Fruit fly (Drosophila melanogaster) whole organism, embryonic: Measurements from ENCODE around the gene Gr61a.

Experiments
- ATbp ChIP-seq: fragments of 200-800 bp; sonication (Bioruptor generic); optimal IDR thresholded peaks from 2 replicates; lab custom pipeline; 2017; ENCODE audit warnings: missing biosample characterization, mild to moderate bottlenecking, missing genetic modification characterization, missing genetic modification reagents
- Aef1 ChIP-seq: fragments of 200-800 bp; sonication (Bioruptor generic); IDR thresholded peaks from 3 replicates; pipeline ENCODE4 v1.3.6; 2022; ENCODE audit warnings: missing biosample characterization, missing genetic modification characterization
- Atf-2 ChIP-seq: fragments of 200-800 bp; sonication (Bioruptor generic); optimal IDR thresholded peaks from 2 replicates; lab custom pipeline; 2016; ENCODE audit warnings: missing biosample characterization, missing genetic modification characterization
- Bdp1 ChIP-seq: fragments of 200-800 bp; sonication (Bioruptor generic); optimal IDR thresholded peaks from 3 replicates; lab custom pipeline; 2016; ENCODE audit warnings: missing biosample characterization, missing genetic modification characterization
- CG10462 ChIP-seq: fragments of 200-800 bp; sonication (Bioruptor generic); optimal IDR thresholded peaks from 2 replicates; lab custom pipeline; 2016; ENCODE audit warnings: missing biosample characterization, missing genetic modification characterization
- CG11456 ChIP-seq: fragments of 200-800 bp; sonication (Bioruptor generic); IDR thresholded peaks from 3 replicates; pipeline ENCODE4 v1.3.6; 2022; ENCODE audit warnings: missing biosample characterization, missing genetic modification characterization
- CG11723 ChIP-seq: fragments of 200-800 bp; sonication (Bioruptor generic); optimal IDR thresholded peaks from 2 replicates; lab custom pipeline; 2017; ENCODE audit warnings: missing biosample characterization, mild to moderate bottlenecking, missing genetic modification characterization
- CG14014 ChIP-seq: fragments of 200-800 bp; sonication (Bioruptor generic); IDR thresholded peaks from 2 replicates; pipeline ENCODE4 v1.3.6; 2022; ENCODE audit warnings: missing biosample characterization, missing genetic modification characterization
- CG14667 ChIP-seq: fragments of 200-800 bp; sonication (Bioruptor generic); IDR thresholded peaks from 2 replicates; pipeline ENCODE4 v1.3.6; 2022; ENCODE audit warnings: missing biosample characterization, missing genetic modification characterization
- CG15479 ChIP-seq: fragments of 200-800 bp; sonication (Bioruptor generic); optimal IDR thresholded peaks from 3 replicates; lab custom pipeline; 2019; ENCODE audit warnings: missing biosample characterization, mild to moderate bottlenecking, missing genetic modification characterization, moderate library complexity
- CG1602 ChIP-seq: fragments of 200-800 bp; sonication (Bioruptor generic); optimal IDR thresholded peaks from 3 replicates; lab custom pipeline; 2016; ENCODE audit warnings: missing biosample characterization, missing genetic modification characterization
- CG2129 ChIP-seq: fragments of 200-800 bp; sonication (Bioruptor generic); IDR thresholded peaks from 2 replicates; pipeline ENCODE4 v1.3.6; 2022; ENCODE audit warnings: missing biosample characterization, missing genetic modification characterization; ENCODE audit not compliant: partially characterized antibody
- CG30403 ChIP-seq: fragments of 200-800 bp; sonication (Bioruptor generic); optimal IDR thresholded peaks from 3 replicates; lab custom pipeline; 2016; ENCODE audit warnings: missing biosample characterization, missing genetic modification characterization
- CG33213 ChIP-seq: fragments of 200-800 bp; sonication (Bioruptor generic); optimal IDR thresholded peaks from 3 replicates; lab custom pipeline; 2016; ENCODE audit warnings: missing biosample characterization, missing genetic modification characterization
- CG3838 ChIP-seq: fragments of 200-800 bp; sonication (Bioruptor generic); optimal IDR thresholded peaks from 3 replicates; lab custom pipeline; 2016; ENCODE audit warnings: missing biosample characterization, missing genetic modification characterization
- CG3847 ChIP-seq: fragments of 200-800 bp; sonication (Bioruptor generic); IDR thresholded peaks from 2 replicates; pipeline ENCODE4 v1.3.6; 2022; ENCODE audit warnings: missing biosample characterization, missing genetic modification characterization
- CG4424 ChIP-seq: fragments of 200-800 bp; sonication (Bioruptor generic); optimal IDR thresholded peaks from 3 replicates; lab custom pipeline; 2016; ENCODE audit warnings: missing biosample characterization, missing genetic modification characterization
- CG7357 ChIP-seq: fragments of 200-800 bp; sonication (Bioruptor generic); IDR thresholded peaks from 3 replicates; pipeline ENCODE4 v1.3.6; 2022; ENCODE audit warnings: missing biosample characterization, missing genetic modification characterization
- CG7786 ChIP-seq: fragments of 200-800 bp; sonication (Bioruptor generic); optimal IDR thresholded peaks from 2 replicates; lab custom pipeline; 2016; ENCODE audit warnings: missing biosample characterization, missing genetic modification characterization
- CG8359 ChIP-seq: fragments of 200-800 bp; sonication (Bioruptor generic); optimal IDR thresholded peaks from 2 replicates; lab custom pipeline; 2017; ENCODE audit warnings: missing biosample characterization, mild to moderate bottlenecking, missing genetic modification characterization, borderline replicate concordance
- Eip74EF ChIP-seq, 2 experiments: fragments of 200-800 bp in 1 of 2; fragments of >200 bp in 1 of 2; sonication (Bioruptor generic) in 1 of 2; optimal IDR thresholded peaks; 2 replicates each; lab custom pipeline; 2017 to 2019; ENCODE audit warnings: missing biosample characterization in 2 of 2, missing genetic modification characterization in 2 of 2, mild to moderate bottlenecking in 1 of 2, moderate library complexity in 1 of 2
- HHEX ChIP-seq: fragments of 200-800 bp; sonication (Bioruptor generic); optimal IDR thresholded peaks from 3 replicates; lab custom pipeline; 2017; ENCODE audit warnings: missing biosample characterization, mild to moderate bottlenecking, missing genetic modification characterization, missing genetic modification reagents
- Kr ChIP-seq: fragments of 200-800 bp; sonication (Bioruptor generic); optimal IDR thresholded peaks from 2 replicates; lab custom pipeline; 2017; ENCODE audit warnings: missing biosample characterization, mild to moderate bottlenecking, missing genetic modification characterization
- NC2α ChIP-seq: fragments of 200-800 bp; sonication (Bioruptor generic); optimal IDR thresholded peaks from 2 replicates; lab custom pipeline; 2016; ENCODE audit warnings: missing biosample characterization, missing genetic modification characterization
- NC2β ChIP-seq: fragments of 200-800 bp; sonication (Bioruptor generic); optimal IDR thresholded peaks from 2 replicates; lab custom pipeline; 2016; ENCODE audit warnings: missing biosample characterization, missing genetic modification characterization
- Sry-β ChIP-seq: fragments of 200-800 bp; sonication (Bioruptor generic); optimal IDR thresholded peaks from 2 replicates; lab custom pipeline; 2018; ENCODE audit warnings: missing biosample characterization, mild to moderate bottlenecking, missing genetic modification characterization, moderate library complexity
- Usf ChIP-seq: fragments of 200-800 bp; sonication (Bioruptor generic); optimal IDR thresholded peaks from 2 replicates; lab custom pipeline; 2017; ENCODE audit warnings: missing genotype, missing biosample characterization, missing genetic modification characterization
- YL-1 ChIP-seq: fragments of 200-800 bp; sonication (Bioruptor generic); optimal IDR thresholded peaks from 3 replicates; lab custom pipeline; 2017; ENCODE audit warnings: missing biosample characterization, mild to moderate bottlenecking, missing genetic modification characterization
- amos ChIP-seq: fragments of 200-800 bp; sonication (Bioruptor generic); IDR thresholded peaks from 2 replicates; pipeline ENCODE4 v1.3.6; 2022; ENCODE audit warnings: missing biosample characterization, missing genetic modification characterization; ENCODE audit not compliant: partially characterized antibody
- chinmo ChIP-seq: fragments of 200-800 bp; sonication (Bioruptor generic); IDR thresholded peaks from 4 replicates; pipeline ENCODE4 v1.3.6; 2022; ENCODE audit warnings: missing biosample characterization, missing genetic modification characterization; ENCODE audit not compliant: partially characterized antibody
- dpn ChIP-seq, 2 experiments: fragments of 200-800 bp; sonication (Bioruptor generic); optimal IDR thresholded peaks; 3 replicates each; lab custom pipeline; 2016; ENCODE audit warnings: missing biosample characterization in 2 of 2, missing genetic modification characterization in 2 of 2
- ems ChIP-seq: fragments of 200-800 bp; sonication (Bioruptor generic); optimal IDR thresholded peaks from 3 replicates; lab custom pipeline; 2016; ENCODE audit warnings: missing biosample characterization, missing genetic modification characterization
- fd3F ChIP-seq: fragments of 200-800 bp; sonication (Bioruptor generic); optimal IDR thresholded peaks from 2 replicates; lab custom pipeline; 2018; ENCODE audit warnings: missing biosample characterization, mild to moderate bottlenecking, missing genetic modification characterization, moderate library complexity
- fu2 ChIP-seq: fragments of 200-800 bp; sonication (Bioruptor generic); optimal IDR thresholded peaks from 2 replicates; lab custom pipeline; 2016; ENCODE audit warnings: missing biosample characterization, missing genetic modification characterization
- knrl ChIP-seq: fragments of 200-800 bp; sonication (Bioruptor generic); IDR thresholded peaks from 3 replicates; pipeline ENCODE4 v1.3.6; 2022; ENCODE audit warnings: missing biosample characterization, missing genetic modification characterization; ENCODE audit not compliant: partially characterized antibody
- nau ChIP-seq: fragments of 200-800 bp; sonication (Bioruptor generic); optimal IDR thresholded peaks from 3 replicates; lab custom pipeline; 2017; ENCODE audit warnings: missing biosample characterization, mild to moderate bottlenecking, missing genetic modification characterization, missing genetic modification reagents
- org-1 ChIP-seq: fragments of 200-800 bp; sonication (Bioruptor generic); optimal IDR thresholded peaks from 2 replicates; lab custom pipeline; 2017; ENCODE audit warnings: missing biosample characterization, missing genetic modification characterization
- p53 ChIP-seq: fragments of 200-800 bp; sonication (Bioruptor generic); optimal IDR thresholded peaks from 2 replicates; lab custom pipeline; 2016; ENCODE audit warnings: missing biosample characterization, missing genetic modification characterization
- pho ChIP-seq: fragments of 200-800 bp; sonication (Bioruptor generic); optimal IDR thresholded peaks from 2 replicates; lab custom pipeline; 2016; ENCODE audit warnings: missing biosample characterization, missing genetic modification characterization
- psq ChIP-seq: fragments of 200-800 bp; sonication (Bioruptor generic); optimal IDR thresholded peaks from 2 replicates; lab custom pipeline; 2017; ENCODE audit warnings: missing biosample characterization, missing genetic modification characterization
- ranshi ChIP-seq: fragments of 200-800 bp; sonication (Bioruptor generic); IDR thresholded peaks from 2 replicates; pipeline ENCODE4 v1.3.6; 2022; ENCODE audit warnings: missing biosample characterization, missing genetic modification characterization
- sisA ChIP-seq: fragments of 200-800 bp; sonication (Bioruptor generic); IDR thresholded peaks from 2 replicates; pipeline ENCODE4 v1.3.6; 2022; ENCODE audit warnings: missing biosample characterization, missing genetic modification characterization
- slou ChIP-seq: fragments of 200-800 bp; sonication (Bioruptor generic); optimal IDR thresholded peaks from 3 replicates; lab custom pipeline; 2016; ENCODE audit warnings: missing biosample characterization, missing genetic modification characterization
- sug ChIP-seq: fragments of 200-800 bp; optimal IDR thresholded peaks from 2 replicates; lab custom pipeline; 2019; ENCODE audit warnings: missing biosample characterization, mild to moderate bottlenecking, missing genetic modification characterization, moderate library complexity
- tgo ChIP-seq: fragments of 200-800 bp; sonication (Bioruptor generic); IDR thresholded peaks from 3 replicates; pipeline ENCODE4 v1.3.6; 2022; ENCODE audit warnings: missing biosample characterization, missing genetic modification characterization
- tna ChIP-seq: fragments of 200-800 bp; sonication (Bioruptor generic); IDR thresholded peaks from 2 replicates; pipeline ENCODE4 v1.3.6; 2022; ENCODE audit warnings: missing biosample characterization, missing genetic modification characterization; ENCODE audit not compliant: partially characterized antibody
- twi ChIP-seq: fragments of 200-800 bp; optimal IDR thresholded peaks from 2 replicates; lab custom pipeline; 2019; ENCODE audit warnings: missing biosample characterization, mild to moderate bottlenecking, missing genetic modification characterization, moderate library complexity
- z ChIP-seq: fragments of 200-800 bp; sonication (Bioruptor generic); IDR thresholded peaks from 3 replicates; pipeline ENCODE4 v1.3.6; 2022; ENCODE audit warnings: missing biosample characterization, missing genetic modification characterization
- zen2 ChIP-seq: fragments of 200-800 bp; sonication (Bioruptor generic); IDR thresholded peaks from 3 replicates; pipeline ENCODE4 v1.3.6; 2022; ENCODE audit warnings: missing biosample characterization, missing genetic modification characterization; ENCODE audit not compliant: partially characterized antibody
- zf30C ChIP-seq: fragments of 200-800 bp; sonication (Bioruptor generic); optimal IDR thresholded peaks from 3 replicates; lab custom pipeline; 2018; ENCODE audit warnings: missing biosample characterization, mild to moderate bottlenecking, missing genetic modification characterization

The Gr61a gene

dm6 chr3L:851061-851460 lies 9.8 kb downstream of the Gr61a start, which contains the start of gene Dci (continued):
- TF ChIP-seq zf30C (no peak), CG7357 (GFP tag; lab: Robert Waterston, UW) (peak; percentile 46; the same call in 1 of the 3 replicates), nau (GFP tag; lab: Kevin White, UChicago) (no peak), psq (peak; percentile 40), Sry-β (no peak), CG1602 (peak; percentile 71), CG14014 (GFP tag; lab: Robert Waterston, UW) (peak; percentile 84), fu2 (GFP tag; lab: Kevin White, UChicago) (peak; percentile 54), tna (peak; percentile 65; the same call in 1 of the 2 replicates), Atf-2 (peak; percentile 39), chinmo (GFP tag; lab: Robert Waterston, UW) (0 out of 4 replicates have a peak, but pooled peaks have one; percentile 49), zen2 (GFP tag; lab: Robert Waterston, UW) (peak; percentile 39; the same call in 1 of the 3 replicates), NC2β (peak; percentile 46), CG7786 (GFP tag; lab: Kevin White, UChicago) (peak; percentile 66), CG30403 (GFP tag; lab: Kevin White, UChicago) (peak; percentile 85), slou (GFP tag; lab: Kevin White, UChicago) (peak; percentile 57), CG3847 (GFP tag; lab: Robert Waterston, UW) (peak; percentile 88), fd3F (peak; percentile 22), Aef1 (GFP tag; lab: Robert Waterston, UW) (peak; percentile 87), tgo (GFP tag; lab: Robert Waterston, UW) (peak; percentile 70), NC2α (GFP tag; lab: Kevin White, UChicago) (no peak), CG10462 (GFP tag; lab: Kevin White, UChicago) (peak; percentile 39), pho (GFP tag; lab: Kevin White, UChicago) (peak; percentile 47), Bdp1 (GFP tag; lab: Kevin White, UChicago) (peak; percentile 55), CG33213 (GFP tag; lab: Kevin White, UChicago) (peak; percentile 55), ems (peak; percentile 60), CG11723 (peak; percentile 22), CG15479 (GFP tag; lab: Kevin White, UChicago) (no peak), YL-1 (GFP tag; lab: Kevin White, UChicago) (no peak), Eip74EF (GFP tag; optimal IDR thresholded peaks at IDR 0.05; lab: Kevin White, UChicago) (no peak), twi (tag; lab: Kevin White, UChicago) (no peak), sug (tag; lab: Kevin White, UChicago) (no peak), dpn (GFP tag; optimal IDR thresholded peaks at IDR 0.05; lab: Kevin White, UChicago) (peak; percentile 83 to 84), Usf (GFP tag; lab: Kevin White, UChicago) (peak; percentile 31), sisA (GFP tag; lab: Robert Waterston, UW) (peak; percentile 91), CG11456 (peak; percentile 79), HHEX (GFP tag; lab: Kevin White, UChicago) (no peak), ATbp (GFP tag; lab: Kevin White, UChicago) (peak; percentile 33), knrl (GFP tag; lab: Robert Waterston, UW) (peak; percentile 91), CG8359 (no peak), p53 (no peak), z (GFP tag; lab: Robert Waterston, UW) (no peak), CG14667 (peak; percentile 55), CG2129 (GFP tag; lab: Robert Waterston, UW) (peak; percentile 82), ranshi (peak; percentile 49; the same call in 1 of the 2 replicates), CG3838 (GFP tag; lab: Kevin White, UChicago) (peak; percentile 20), amos (GFP tag; lab: Robert Waterston, UW) (peak; percentile 79), Kr (GFP tag; lab: Kevin White, UChicago) (no peak), org-1 (GFP tag; lab: Kevin White, UChicago) (no peak), CG4424 (peak; percentile 3)
